Fruit fly (Drosophila melanogaster): ENCODE data around the gene PCNA2.

PCNA2 gene

dm6 chr2L:19583926-19584392 is at the start of gene PCNA2, which contains the start of gene CG10366:
Gene PCNA2 (minus strand): TSS chr2L:19583990.
Gene CG10366 (plus strand): TSS chr2L:19584235.
- TF ChIP-seq Hr38 (GFP tag; optimal IDR thresholded peaks at IDR 0.05) (no peak), lz (GFP tag; optimal IDR thresholded peaks at IDR 0.05) (peak; percentile 68), cyc (GFP tag; optimal IDR thresholded peaks at IDR 0.05) (peak; percentile 70), Met (GFP tag; optimal IDR thresholded peaks at IDR 0.05) (peak; percentile 56), eg (GFP tag; IDR thresholded peaks at IDR 0.05) (no peak; the same call in 2 of the 3 replicates), Smox (GFP tag; optimal IDR thresholded peaks at IDR 0.05) (peak; percentile 47), svp (GFP tag) (no peak), Eip78C (GFP tag) (peak; percentile 74), CG11294 (GFP tag; IDR thresholded peaks at IDR 0.05) (no peak), Lpt (GFP tag; optimal IDR thresholded peaks at IDR 0.05) (peak; percentile 14), CG6854 (GFP tag; optimal IDR thresholded peaks at IDR 0.05) (no peak), CG6276 (GFP tag; optimal IDR thresholded peaks at IDR 0.05) (no peak), Blimp-1 (GFP tag; optimal IDR thresholded peaks at IDR 0.05) (no peak), CG34406 (GFP tag; optimal IDR thresholded peaks at IDR 0.05) (peak; percentile 46), esn (GFP tag; optimal IDR thresholded peaks at IDR 0.05) (peak; percentile 74), Gug (GFP tag; IDR thresholded peaks at IDR 0.05) (no peak; the same call in 1 of the 2 replicates), topi (GFP tag; optimal IDR thresholded peaks at IDR 0.05) (peak; percentile 64), dsx (GFP tag; optimal IDR thresholded peaks at IDR 0.05; ENCODE audit: poor library complexity, severe bottlenecking) (no peak), CG6792 (GFP tag; optimal IDR thresholded peaks at IDR 0.05) (peak; percentile 68), Hr4 (GFP tag; optimal IDR thresholded peaks at IDR 0.05) (peak; percentile 58), CG3032 (tag; optimal IDR thresholded peaks at IDR 0.05) (peak; percentile 64), CG6163 (GFP tag; IDR thresholded peaks at IDR 0.05) (no peak), CG4318 (GFP tag; optimal IDR thresholded peaks at IDR 0.05) (no peak), CG8632 (GFP tag; optimal IDR thresholded peaks at IDR 0.05) (no peak), Sox102F (GFP tag; optimal IDR thresholded peaks at IDR 0.05) (no peak), Ets96B (tag; optimal IDR thresholded peaks at IDR 0.05) (peak; percentile 45), CG15336 (GFP tag; IDR thresholded peaks at IDR 0.05) (no peak), fd59A (GFP tag; optimal IDR thresholded peaks at IDR 0.05) (no peak), dac (GFP tag; optimal IDR thresholded peaks at IDR 0.05) (no peak), CG10631 (GFP tag; optimal IDR thresholded peaks at IDR 0.05) (peak; percentile 55), OdsH (GFP tag; optimal IDR thresholded peaks at IDR 0.05) (peak; percentile 69), CG6808 (GFP tag; optimal IDR thresholded peaks at IDR 0.05) (no peak), Eip75B (GFP tag; optimal IDR thresholded peaks at IDR 0.05) (peak; percentile 50), Hr39 (GFP tag; optimal IDR thresholded peaks at IDR 0.05) (peak; percentile 82), CG11902 (GFP tag; optimal IDR thresholded peaks at IDR 0.05) (peak; percentile 40), Ets21C (GFP tag; optimal IDR thresholded peaks at IDR 0.05) (peak; percentile 42), spab (GFP tag; optimal IDR thresholded peaks at IDR 0.05) (no peak), pdm3 (GFP tag; optimal IDR thresholded peaks at IDR 0.05) (peak; percentile 69), CG1621 (tag; optimal IDR thresholded peaks at IDR 0.05) (peak; percentile 17), achi (GFP tag; optimal IDR thresholded peaks at IDR 0.05) (peak; percentile 68), CG9139 (GFP tag; optimal IDR thresholded peaks at IDR 0.05) (no peak), net (GFP tag; optimal IDR thresholded peaks at IDR 0.05) (peak; percentile 46), CG32006 (GFP tag; optimal IDR thresholded peaks at IDR 0.05) (peak; percentile 38), CG3919 (GFP tag; optimal IDR thresholded peaks at IDR 0.05) (peak; percentile 66), vri (GFP tag; optimal IDR thresholded peaks at IDR 0.05) (no peak), CG16779 (tag; optimal IDR thresholded peaks at IDR 0.05) (no peak), acj6 (GFP tag; optimal IDR thresholded peaks at IDR 0.05) (peak; percentile 79), CG10669 (GFP tag; optimal IDR thresholded peaks at IDR 0.05) (peak; percentile 13), CG7368 (GFP tag; optimal IDR thresholded peaks at IDR 0.05) (peak; percentile 47), Sox15 (GFP tag; optimal IDR thresholded peaks at IDR 0.05) (peak; percentile 13), Eip93F (GFP tag; optimal IDR thresholded peaks at IDR 0.05) (no peak), CG11762 (GFP tag; optimal IDR thresholded peaks at IDR 0.05; ENCODE audit: insufficient read depth) (peak; percentile 23)

Measured in whole organism, prepupa.